Fruit fly (Drosophila melanogaster) whole organism, embryonic: ENCODE data around the gene Rpt4.

ENCODE experiments used
- Abd-B ChIP-seq: fragments of 200-800 bp; sonication (Bioruptor generic); optimal IDR thresholded peaks from 2 replicates; lab custom pipeline; 2018; ENCODE audit warnings: missing biosample characterization, mild to moderate bottlenecking, missing genetic modification characterization, moderate library complexity
- CG10321 ChIP-seq: fragments of 200-800 bp; sonication (Bioruptor generic); IDR thresholded peaks from 2 replicates; pipeline ENCODE4 v1.3.6; 2022; ENCODE audit warnings: missing biosample characterization, missing genetic modification characterization
- CG12071 ChIP-seq: fragments of 200-800 bp; sonication (Bioruptor generic); optimal IDR thresholded peaks from 3 replicates; lab custom pipeline; 2018; ENCODE audit warnings: missing biosample characterization, mild to moderate bottlenecking, missing genetic modification characterization
- CG14014 ChIP-seq: fragments of 200-800 bp; sonication (Bioruptor generic); IDR thresholded peaks from 2 replicates; pipeline ENCODE4 v1.3.6; 2022; ENCODE audit warnings: missing biosample characterization, missing genetic modification characterization
- CG14050 ChIP-seq: fragments of 200-800 bp; sonication (Bioruptor generic); IDR thresholded peaks from 3 replicates; pipeline ENCODE4 v1.3.6; 2022; ENCODE audit warnings: missing biosample characterization, missing genetic modification characterization
- CG1602 ChIP-seq: fragments of 200-800 bp; sonication (Bioruptor generic); optimal IDR thresholded peaks from 3 replicates; lab custom pipeline; 2016; ENCODE audit warnings: missing biosample characterization, missing genetic modification characterization
- CG16779 ChIP-seq: fragments of 200-800 bp; sonication (Bioruptor generic); IDR thresholded peaks from 2 replicates; pipeline ENCODE4 v1.3.6; 2022; ENCODE audit warnings: missing biosample characterization, missing genetic modification characterization
- CG16813 ChIP-seq: fragments of 200-800 bp; sonication (Bioruptor generic); IDR thresholded peaks from 3 replicates; pipeline ENCODE4 v1.3.6; 2022; ENCODE audit warnings: missing biosample characterization, missing genetic modification characterization; ENCODE audit not compliant: partially characterized antibody
- CG1792 ChIP-seq: fragments of 200-800 bp; sonication (Bioruptor generic); optimal IDR thresholded peaks from 2 replicates; lab custom pipeline; 2016; ENCODE audit warnings: missing biosample characterization, missing genetic modification characterization
- CG30403 ChIP-seq: fragments of 200-800 bp; sonication (Bioruptor generic); optimal IDR thresholded peaks from 3 replicates; lab custom pipeline; 2016; ENCODE audit warnings: missing biosample characterization, missing genetic modification characterization
- CG31365 ChIP-seq: fragments of 200-800 bp; sonication (Bioruptor generic); optimal IDR thresholded peaks from 2 replicates; lab custom pipeline; 2018; ENCODE audit warnings: missing biosample characterization, mild to moderate bottlenecking, missing genetic modification characterization
- CG6654 ChIP-seq: fragments of 200-800 bp; sonication (Bioruptor generic); optimal IDR thresholded peaks from 2 replicates; lab custom pipeline; 2017; ENCODE audit warnings: missing biosample characterization, mild to moderate bottlenecking, missing genetic modification characterization
- CG7745 ChIP-seq: fragments of 200-800 bp; sonication (Bioruptor generic); optimal IDR thresholded peaks from 2 replicates; lab custom pipeline; 2018; ENCODE audit warnings: missing biosample characterization, mild to moderate bottlenecking, missing genetic modification characterization, moderate library complexity
- CG7963 ChIP-seq: fragments of 200-800 bp; sonication (Bioruptor generic); IDR thresholded peaks from 3 replicates; pipeline ENCODE4 v1.3.6; 2022; ENCODE audit warnings: missing biosample characterization, missing genetic modification characterization; ENCODE audit not compliant: partially characterized antibody
- CTCF ChIP-seq: fragments of 200-800 bp; sonication (Bioruptor generic); optimal IDR thresholded peaks from 2 replicates; lab custom pipeline; 2017; ENCODE audit warnings: missing biosample characterization, mild to moderate bottlenecking, missing genetic modification characterization, moderate library complexity
- Chrac-16 ChIP-seq: fragments of 200-800 bp; sonication (Bioruptor generic); optimal IDR thresholded peaks from 3 replicates; lab custom pipeline; 2016; ENCODE audit warnings: missing biosample characterization, missing genetic modification characterization
- CkIIα-i1 ChIP-seq: fragments of 200-800 bp; sonication (Bioruptor generic); IDR thresholded peaks from 2 replicates; pipeline ENCODE4 v1.3.6; 2022; ENCODE audit warnings: missing biosample characterization, missing genetic modification characterization
- Dad ChIP-seq: fragments of 200-800 bp; sonication (Bioruptor generic); optimal IDR thresholded peaks from 3 replicates; lab custom pipeline; 2016; ENCODE audit warnings: missing biosample characterization, missing genetic modification characterization
- Dbx ChIP-seq: fragments of 200-800 bp; sonication (Bioruptor generic); IDR thresholded peaks from 3 replicates; pipeline ENCODE4 v1.3.6; 2022; ENCODE audit warnings: missing biosample characterization, missing genetic modification characterization
- Deaf1 ChIP-seq: fragments of 200-800 bp; optimal IDR thresholded peaks from 3 replicates; lab custom pipeline; 2019; ENCODE audit warnings: missing biosample characterization, mild to moderate bottlenecking, missing genetic modification characterization, moderate library complexity
- Gsc ChIP-seq: fragments of 200-800 bp; sonication (Bioruptor generic); IDR thresholded peaks from 2 replicates; pipeline ENCODE4 v1.3.6; 2022; ENCODE audit warnings: missing biosample characterization, missing genetic modification characterization
- HmgZ ChIP-seq: fragments of 200-800 bp; sonication (Bioruptor generic); optimal IDR thresholded peaks from 2 replicates; lab custom pipeline; 2018; ENCODE audit warnings: missing biosample characterization, mild to moderate bottlenecking, missing genetic modification characterization
- Kr ChIP-seq: fragments of 200-800 bp; sonication (Bioruptor generic); optimal IDR thresholded peaks from 2 replicates; lab custom pipeline; 2017; ENCODE audit warnings: missing biosample characterization, mild to moderate bottlenecking, missing genetic modification characterization
- Lpt ChIP-seq: fragments of >200 bp; optimal IDR thresholded peaks from 2 replicates; lab custom pipeline; 2018; ENCODE audit warnings: missing biosample characterization, missing genetic modification characterization
- MTF-1 ChIP-seq: fragments of 200-800 bp; sonication (Bioruptor generic); optimal IDR thresholded peaks from 2 replicates; lab custom pipeline; 2018; ENCODE audit warnings: missing biosample characterization, mild to moderate bottlenecking, missing genetic modification characterization, borderline replicate concordance
- Oaz ChIP-seq: fragments of 200-800 bp; sonication (Bioruptor generic); IDR thresholded peaks from 2 replicates; pipeline ENCODE4 v1.3.6; 2022; ENCODE audit warnings: missing biosample characterization, missing genetic modification characterization
- Opbp ChIP-seq: fragments of 200-800 bp; sonication (Bioruptor generic); IDR thresholded peaks from 3 replicates; pipeline ENCODE4 v1.3.6; 2022; ENCODE audit warnings: missing biosample characterization, missing genetic modification characterization; ENCODE audit not compliant: partially characterized antibody
- Stat92E ChIP-seq, 3 experiments: fragments of >200 bp in 2 of 3; fragments of 200-800 bp in 1 of 3; sonication (Bioruptor generic) in 1 of 3; optimal IDR thresholded peaks; 2 replicates each; lab custom pipeline; 2017 to 2019; ENCODE audit warnings: missing biosample characterization in 3 of 3, missing genetic modification characterization in 3 of 3, mild to moderate bottlenecking in 1 of 3, moderate library complexity in 1 of 3
- cad ChIP-seq: fragments of >200 bp; optimal IDR thresholded peaks from 2 replicates; lab custom pipeline; 2017; ENCODE audit warnings: missing biosample characterization, missing genetic modification characterization
- cato ChIP-seq: fragments of 200-800 bp; sonication (Bioruptor generic); optimal IDR thresholded peaks from 2 replicates; lab custom pipeline; 2016; ENCODE audit warnings: missing biosample characterization, missing genetic modification characterization, borderline replicate concordance
- chif ChIP-seq, 2 experiments: fragments of 200-800 bp; sonication (Bioruptor generic); optimal IDR thresholded peaks; 3 replicates each; lab custom pipeline; 2016; ENCODE audit warnings: missing biosample characterization in 2 of 2, missing genetic modification characterization in 2 of 2
- eve ChIP-seq, 2 experiments: fragments of >200 bp; optimal IDR thresholded peaks; 2 replicates each; lab custom pipeline; 2017; ENCODE audit warnings: missing biosample characterization in 2 of 2, missing genetic modification characterization in 2 of 2
- fu2 ChIP-seq: fragments of 200-800 bp; sonication (Bioruptor generic); optimal IDR thresholded peaks from 2 replicates; lab custom pipeline; 2016; ENCODE audit warnings: missing biosample characterization, missing genetic modification characterization
- hkb ChIP-seq, 2 experiments: fragments of 200-800 bp in 1 of 2; fragments of >200 bp in 1 of 2; sonication (Bioruptor generic) in 1 of 2; IDR thresholded peaks in 1 of 2; optimal IDR thresholded peaks in 1 of 2; 2 replicates each; pipeline versions ENCODE4 v1.3.6 to Lab custom; 2017 to 2022; ENCODE audit warnings: missing biosample characterization in 1 of 2, missing genetic modification characterization in 1 of 2
- klu ChIP-seq: fragments of 200-800 bp; sonication (Bioruptor generic); IDR thresholded peaks from 2 replicates; pipeline ENCODE4 v1.3.6; 2022; ENCODE audit warnings: missing biosample characterization, missing genetic modification characterization
- lbe ChIP-seq: fragments of 200-800 bp; sonication (Bioruptor generic); optimal IDR thresholded peaks from 2 replicates; lab custom pipeline; 2016; ENCODE audit warnings: missing biosample characterization, mild to moderate bottlenecking, missing genetic modification characterization
- maf-S ChIP-seq: fragments of 200-800 bp; sonication (Bioruptor generic); optimal IDR thresholded peaks from 2 replicates; lab custom pipeline; 2016; ENCODE audit warnings: missing biosample characterization, missing genetic modification characterization
- mirr ChIP-seq: fragments of 200-800 bp; sonication (Bioruptor generic); optimal IDR thresholded peaks from 3 replicates; lab custom pipeline; 2018; ENCODE audit warnings: missing biosample characterization, mild to moderate bottlenecking, missing genetic modification characterization
- org-1 ChIP-seq: fragments of 200-800 bp; sonication (Bioruptor generic); optimal IDR thresholded peaks from 2 replicates; lab custom pipeline; 2017; ENCODE audit warnings: missing biosample characterization, missing genetic modification characterization
- pan ChIP-seq, 4 experiments: fragments of >200 bp in 3 of 4; fragments of 200-800 bp in 1 of 4; sonication (Bioruptor generic) in 1 of 4; optimal IDR thresholded peaks in 3 of 4; IDR thresholded peaks in 1 of 4; 2 replicates each; pipeline versions ENCODE4 v1.3.6 to Lab custom; 2017 to 2022; ENCODE audit warnings: missing biosample characterization in 2 of 4, missing genetic modification characterization in 2 of 4, mixed read lengths in 1 of 4
- prd ChIP-seq, 3 experiments: fragments of >200 bp in 2 of 3; fragments of 200-800 bp in 1 of 3; sonication (Bioruptor generic) in 1 of 3; optimal IDR thresholded peaks in 2 of 3; IDR thresholded peaks in 1 of 3; 2 replicates in 2 of 3; 3 replicates in 1 of 3; pipeline versions ENCODE4 v1.3.6 to Lab custom; 2017 to 2022; ENCODE audit warnings: missing biosample characterization in 1 of 3, missing genetic modification characterization in 1 of 3
- ranshi ChIP-seq: fragments of 200-800 bp; sonication (Bioruptor generic); IDR thresholded peaks from 2 replicates; pipeline ENCODE4 v1.3.6; 2022; ENCODE audit warnings: missing biosample characterization, missing genetic modification characterization
- sd ChIP-seq: fragments of 200-800 bp; sonication (Bioruptor generic); optimal IDR thresholded peaks from 3 replicates; lab custom pipeline; 2018; ENCODE audit warnings: missing biosample characterization, mild to moderate bottlenecking, missing genetic modification characterization, moderate library complexity
- sna ChIP-seq: fragments of 200-800 bp; sonication (Bioruptor generic); IDR thresholded peaks from 2 replicates; pipeline ENCODE4 v1.3.6; 2022; ENCODE audit warnings: missing biosample characterization, missing genetic modification characterization; ENCODE audit not compliant: partially characterized antibody
- toy ChIP-seq: fragments of 200-800 bp; sonication (Bioruptor generic); IDR thresholded peaks from 2 replicates; pipeline ENCODE4 v1.3.6; 2022; ENCODE audit warnings: missing biosample characterization, missing genetic modification characterization
- vfl ChIP-seq: fragments of 200-800 bp; sonication (Bioruptor generic); optimal IDR thresholded peaks from 2 replicates; lab custom pipeline; 2016; ENCODE audit warnings: missing biosample characterization, missing genetic modification characterization
- wek ChIP-seq: fragments of 200-800 bp; sonication (Bioruptor generic); optimal IDR thresholded peaks from 3 replicates; lab custom pipeline; 2018; ENCODE audit warnings: missing biosample characterization, mild to moderate bottlenecking, missing genetic modification characterization, moderate library complexity
- zfh1 ChIP-seq: fragments of 200-800 bp; sonication (Bioruptor generic); IDR thresholded peaks from 3 replicates; pipeline ENCODE4 v1.3.6; 2022; ENCODE audit warnings: missing biosample characterization, missing genetic modification characterization

Rpt4 gene

dm6 chrX:6330369-6330949 lies 39.4 kb upstream of the Rpt4 start, which contains the start of gene CG42240 (continued):
- TF ChIP-seq sna (GFP tag; lab: Robert Waterston, UW), result no peak
- TF ChIP-seq CkIIα-i1 (GFP tag; lab: Robert Waterston, UW), result no peak
- no peak for TF ChIP-seq CTCF (GFP tag; lab: Kevin White, UChicago)
- peak; percentile 80 for TF ChIP-seq CG6654 (GFP tag; lab: Kevin White, UChicago)
- TF ChIP-seq cato, result peak; percentile 81
- peak; percentile 78 for TF ChIP-seq CG12071 (GFP tag; lab: Kevin White, UChicago)
- TF ChIP-seq CG1792 (GFP tag; lab: Kevin White, UChicago), result peak; percentile 61
- peak; percentile 16 for TF ChIP-seq MTF-1 (GFP tag; lab: Kevin White, UChicago)
- TF ChIP-seq Dbx (GFP tag; lab: Robert Waterston, UW), result 0 out of 3 replicates have a peak, but pooled peaks have one; percentile 33
- no peak for TF ChIP-seq vfl
- TF ChIP-seq CG7745, result no peak
- peak; percentile 89 for TF ChIP-seq CG1602 (GFP tag; lab: Kevin White, UChicago)
- peak; percentile 88 for TF ChIP-seq Chrac-16 (GFP tag; lab: Kevin White, UChicago)
- TF ChIP-seq pan (optimal IDR thresholded peaks at IDR 0.05; lab: Kevin White, UChicago), result no peak
- peak in 1 of 2 experiments; percentile 73 for TF ChIP-seq pan (GFP tag; optimal IDR thresholded peaks at IDR 0.05 in 1 of 2, IDR thresholded peaks at IDR 0.05 in 1 of 2)
- TF ChIP-seq cad (GFP tag; lab: Kevin White, UChicago), result no peak
- peak; percentile 60 for TF ChIP-seq mirr
- TF ChIP-seq fu2 (GFP tag; lab: Kevin White, UChicago), result peak; percentile 66
- peak; percentile 65 for TF ChIP-seq Dad (GFP tag; lab: Kevin White, UChicago)
- peak; percentile 58 for TF ChIP-seq CG14050
- TF ChIP-seq toy (GFP tag; lab: Robert Waterston, UW), result 0 out of 2 replicates have a peak, but pooled peaks have one; percentile 8
- TF ChIP-seq CG14014 (GFP tag; lab: Robert Waterston, UW), result peak; percentile 72
- TF ChIP-seq Kr, result no peak
- TF ChIP-seq klu (GFP tag; lab: Robert Waterston, UW), result peak; percentile 75
- peak; percentile 81 for TF ChIP-seq lbe (GFP tag; lab: Kevin White, UChicago)
- TF ChIP-seq Gsc (GFP tag; lab: Robert Waterston, UW), result peak; percentile 29; the same call in 1 of the 2 replicates
- peak; percentile 71 for TF ChIP-seq Oaz
- peak; percentile 80 to 87 for TF ChIP-seq chif (GFP tag; optimal IDR thresholded peaks at IDR 0.05; lab: Kevin White, UChicago)
- TF ChIP-seq eve (GFP tag; optimal IDR thresholded peaks at IDR 0.05; lab: Kevin White, UChicago), result peak in 1 of 2 experiments; percentile 99
- no peak for TF ChIP-seq CG16779 (GFP tag; lab: Robert Waterston, UW)
- no peak for TF ChIP-seq hkb (optimal IDR thresholded peaks at IDR 0.05; lab: Kevin White, UChicago)
- TF ChIP-seq hkb (GFP tag; IDR thresholded peaks at IDR 0.05; lab: Robert Waterston, UW), result peak; percentile 91
- no peak for TF ChIP-seq CG10321 (GFP tag; lab: Robert Waterston, UW)
- peak; percentile 81 for TF ChIP-seq Abd-B
- TF ChIP-seq Lpt (GFP tag; lab: Kevin White, UChicago), result no peak
- TF ChIP-seq zfh1 (GFP tag; lab: Robert Waterston, UW), result peak; percentile 45; the same call in 2 of the 3 replicates
- peak; percentile 45 for TF ChIP-seq CG31365 (tag; lab: Kevin White, UChicago)
- TF ChIP-seq CG16813 (GFP tag; lab: Robert Waterston, UW), result no peak
- TF ChIP-seq CG7963 (GFP tag; lab: Robert Waterston, UW), result no peak
- peak; percentile 47; the same call in 1 of the 2 replicates for TF ChIP-seq ranshi (GFP tag; lab: Robert Waterston, UW)
- peak; percentile 77 for TF ChIP-seq maf-S (GFP tag; lab: Kevin White, UChicago)
- TF ChIP-seq org-1 (GFP tag; lab: Kevin White, UChicago), result peak; percentile 92
- TF ChIP-seq prd (optimal IDR thresholded peaks at IDR 0.05; lab: Kevin White, UChicago), result no peak
- peak; percentile 79 for TF ChIP-seq prd (GFP tag; IDR thresholded peaks at IDR 0.05; lab: Robert Waterston, UW)
- peak in 1 of 3 experiments; percentile 69 for TF ChIP-seq Stat92E (GFP tag; optimal IDR thresholded peaks at IDR 0.05; lab: Kevin White, UChicago)
- peak; percentile 68 for TF ChIP-seq wek (GFP tag; lab: Kevin White, UChicago)
- no peak for TF ChIP-seq Opbp (GFP tag; lab: Robert Waterston, UW)
- TF ChIP-seq HmgZ (tag; lab: Kevin White, UChicago), result peak; percentile 85
- no peak for TF ChIP-seq sd (tag; lab: Kevin White, UChicago)
- TF ChIP-seq Deaf1, result peak; percentile 75
- TF ChIP-seq CG30403 (GFP tag; lab: Kevin White, UChicago), result peak; percentile 96
